Worm (Caenorhabditis elegans): ENCODE measurements around the gene srab-6.

ce11 chrV:3122403-3122802, 29.4 kb downstream of the srab-6 start:
- TF ChIP-seq M03D4.4 (tag; optimal IDR thresholded peaks at IDR 0.05) = no peak
- no peak for TF ChIP-seq elt-3 (tag; optimal IDR thresholded peaks at IDR 0.05)
- TF ChIP-seq cnd-1 (tag; optimal IDR thresholded peaks at IDR 0.05) = no peak
- TF ChIP-seq unc-39 (tag; optimal IDR thresholded peaks at IDR 0.05) = no peak
- TF ChIP-seq nhr-12 (tag; optimal IDR thresholded peaks at IDR 0.05) = no peak

All from whole organism, mixed stage, embryonic.